Worm (Caenorhabditis elegans): ENCODE data around the gene C06A6.7.

C06A6.7 gene

ce11 chrIV:7790801-7791588 is 47.3 kb downstream of the C06A6.7 start, which contains the start of gene rsp-6 (continued):
- peak; percentile 53 for TF ChIP-seq die-1 (tag; optimal IDR thresholded peaks at IDR 0.05)
- TF ChIP-seq lin-54 (GFP tag; optimal IDR thresholded peaks at IDR 0.05) = peak; percentile 88
- peak; percentile 43 for TF ChIP-seq snpc-1.1 (tag; optimal IDR thresholded peaks at IDR 0.05; ENCODE audit: insufficient read depth)
- peak; percentile 94 for TF ChIP-seq F33H1.4 (GFP tag; IDR thresholded peaks at IDR 0.05)
- TF ChIP-seq madf-10 (tag; optimal IDR thresholded peaks at IDR 0.05) = peak; percentile 88
- TF ChIP-seq sea-2 (GFP tag; IDR thresholded peaks at IDR 0.05) = no peak
- no peak for TF ChIP-seq nhr-27 (tag; optimal IDR thresholded peaks at IDR 0.05)
- peak; percentile 58; the same call in 1 of the 2 replicates for TF ChIP-seq hmg-1.2 (GFP tag; IDR thresholded peaks at IDR 0.05)
- TF ChIP-seq hlh-26 (GFP tag; conservative IDR thresholded peaks at IDR 0.05) = no peak
- TF ChIP-seq snpc-3.4 (tag; optimal IDR thresholded peaks at IDR 0.05) = peak; percentile 75
- peak; percentile 58 for TF ChIP-seq tbp1 (GFP tag; optimal IDR thresholded peaks at IDR 0.05)
- TF ChIP-seq zim-3 (tag; optimal IDR thresholded peaks at IDR 0.05) = no peak
- no peak for TF ChIP-seq egl-44 (GFP tag; IDR thresholded peaks at IDR 0.05)
- TF ChIP-seq mcd-1 (GFP tag; IDR thresholded peaks at IDR 0.05) = peak; percentile 83
- TF ChIP-seq F10E7.11 (tag; optimal IDR thresholded peaks at IDR 0.05) = no peak
- TF ChIP-seq Y53F4B.3 (GFP tag; IDR thresholded peaks at IDR 0.05) = no peak
- TF ChIP-seq madf-3 (GFP tag; IDR thresholded peaks at IDR 0.05) = peak; percentile 99
- TF ChIP-seq lir-1 (GFP tag; conservative IDR thresholded peaks at IDR 0.05) = no peak
- 0 out of 2 replicates have a peak, but pooled peaks have one; percentile 67 for TF ChIP-seq pbrm-1 (GFP tag; IDR thresholded peaks at IDR 0.05)
- no peak for TF ChIP-seq C06A6.2 (GFP tag; conservative IDR thresholded peaks at IDR 0.05)
- TF ChIP-seq F57A8.1 (GFP tag; optimal IDR thresholded peaks at IDR 0.05) = no peak
- peak; percentile 89 for TF ChIP-seq Y53G8AR.9 (GFP tag; conservative IDR thresholded peaks at IDR 0.05)
- no peak for TF ChIP-seq bed-1 (GFP tag; IDR thresholded peaks at IDR 0.05)
- TF ChIP-seq lin-35 (GFP tag; optimal IDR thresholded peaks at IDR 0.05) = peak; percentile 14 to 92 (median 56)
- TF ChIP-seq madf-8 (GFP tag; conservative IDR thresholded peaks at IDR 0.05) = peak; percentile 81
- TF ChIP-seq egrh-3 (GFP tag; IDR thresholded peaks at IDR 0.05) = peak; percentile 64
- TF ChIP-seq egl-18 (GFP tag; IDR thresholded peaks at IDR 0.05) = no peak
- peak; percentile 93 for TF ChIP-seq dpl-1 (GFP tag; optimal IDR thresholded peaks at IDR 0.05)
- no peak for TF ChIP-seq F57C9.4 (tag; optimal IDR thresholded peaks at IDR 0.05)
- TF ChIP-seq B0336.3 (GFP tag; IDR thresholded peaks at IDR 0.05) = peak; percentile 66
- TF ChIP-seq B0035.1 (tag; optimal IDR thresholded peaks at IDR 0.05) = no peak
- TF ChIP-seq mxl-1 (tag; optimal IDR thresholded peaks at IDR 0.05) = no peak
- TF ChIP-seq ZK185.1 (tag; optimal IDR thresholded peaks at IDR 0.05; ENCODE audit: poor library complexity, severe bottlenecking) = peak; percentile 82
- peak; percentile 83 for TF ChIP-seq F49E8.2 (tag; optimal IDR thresholded peaks at IDR 0.05; ENCODE audit: insufficient read depth)
- TF ChIP-seq bed-2 (GFP tag; IDR thresholded peaks at IDR 0.05) = no peak
- TF ChIP-seq T07F8.4 (tag; optimal IDR thresholded peaks at IDR 0.05) = no peak
- no peak for TF ChIP-seq ccch-3 (GFP tag; optimal IDR thresholded peaks at IDR 0.05)
- no peak for TF ChIP-seq mel-28 (tag; optimal IDR thresholded peaks at IDR 0.05; ENCODE audit: borderline replicate concordance)
- TF ChIP-seq rec-8 (tag; optimal IDR thresholded peaks at IDR 0.05) = no peak
- no peak; the same call in 1 of the 2 replicates for TF ChIP-seq attf-6 (GFP tag; IDR thresholded peaks at IDR 0.05)
- no peak for TF ChIP-seq ztf-22 (GFP tag; optimal IDR thresholded peaks at IDR 0.05)
- TF ChIP-seq lsy-27 (tag; optimal IDR thresholded peaks at IDR 0.05; ENCODE audit: borderline replicate concordance, insufficient read depth) = no peak
- peak; percentile 76 for TF ChIP-seq cebp-1 (GFP tag; IDR thresholded peaks at IDR 0.05)
- TF ChIP-seq cebp-1 (tag; optimal IDR thresholded peaks at IDR 0.05) = peak; percentile 84
- peak; percentile 95 for TF ChIP-seq madf-6 (GFP tag; IDR thresholded peaks at IDR 0.05)
- TF ChIP-seq nfya-1 (tag; optimal IDR thresholded peaks at IDR 0.05; ENCODE audit: borderline replicate concordance, insufficient read depth) = no peak
